Fruit fly (Drosophila melanogaster) ovary, adult (tissue): ENCODE data around the gene Frmd5.

Source experiments
- CG17801 ChIP-seq: fragments of 200-800 bp; optimal IDR thresholded peaks from 2 replicates; lab custom pipeline; 2019; ENCODE audit warnings: missing biosample characterization, mild to moderate bottlenecking, missing genetic modification characterization, moderate library complexity; ENCODE audit not compliant: partially characterized antibody

The Frmd5 gene

DNA sequence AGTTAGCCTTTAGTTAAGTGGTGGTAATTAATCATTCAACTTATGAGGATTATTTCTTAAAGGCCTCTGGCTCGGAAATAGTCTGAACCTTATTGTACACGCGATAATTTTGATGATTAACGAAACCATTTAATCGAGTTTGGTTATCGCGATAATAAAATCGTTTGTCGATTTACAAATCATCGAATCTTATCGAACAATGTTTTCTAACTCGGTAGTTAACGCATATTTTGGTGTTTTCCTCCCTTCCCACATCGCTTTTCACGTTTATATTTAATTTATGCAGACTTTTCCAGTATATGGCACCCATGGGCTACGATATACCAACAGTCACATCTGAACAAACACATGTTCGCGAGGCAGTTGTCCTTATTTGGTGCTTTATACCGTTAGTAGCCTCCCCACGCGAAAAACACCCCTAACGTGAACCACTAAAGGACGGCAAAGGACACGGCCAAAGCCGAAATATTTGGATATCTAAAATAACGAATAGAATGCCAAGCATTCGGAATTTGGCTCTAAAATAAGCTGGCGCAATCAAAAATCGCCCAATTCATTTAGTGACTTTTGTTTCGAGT, at the start of gene Frmd5:
TSS of gene Frmd5 (plus strand) at position 414 of the 578 bp plus-strand sequence.
- TF ChIP-seq CG17801 = no peak

DNA sequence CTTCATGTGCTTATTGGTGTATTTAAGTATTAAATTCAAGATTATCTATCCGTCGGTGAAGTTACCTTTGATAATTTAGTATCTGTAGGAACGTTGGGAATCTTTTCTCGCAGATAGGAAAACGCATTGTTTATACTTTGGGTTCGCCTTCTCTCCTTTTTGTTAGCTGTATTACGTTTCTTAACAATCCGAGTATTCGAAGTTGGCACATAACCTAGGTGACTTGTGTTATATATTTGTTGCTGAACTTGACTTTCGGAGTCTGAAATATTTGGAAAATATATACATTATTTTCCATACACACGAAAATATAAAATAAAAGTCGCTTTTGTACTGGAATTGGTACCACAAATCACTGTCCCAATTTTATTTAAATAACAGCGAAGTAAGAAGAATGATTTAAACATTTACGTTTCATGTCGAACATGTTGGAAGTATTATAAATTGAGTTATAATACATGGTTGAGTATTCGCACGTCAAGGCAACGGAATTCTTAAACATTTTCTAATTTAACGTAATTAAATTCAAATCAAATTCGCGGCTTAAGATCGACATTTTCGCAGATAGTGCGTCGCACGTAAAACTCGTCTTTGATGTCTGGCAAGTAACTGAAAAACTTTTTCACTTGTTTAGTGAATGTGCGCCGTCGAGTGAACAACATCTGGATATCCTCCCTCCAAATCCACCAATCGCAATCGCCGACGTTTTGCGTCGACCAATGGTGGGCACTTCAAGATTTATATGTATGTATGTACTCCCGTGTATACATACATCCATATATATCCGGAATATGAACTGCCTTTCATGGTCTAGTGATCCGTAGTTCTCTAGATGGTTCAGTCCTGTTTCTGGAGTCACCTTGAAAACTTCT, 49.2 kb upstream of the Frmd5 start, which contains the start of gene Hand:
TSS of gene Hand (minus strand) at position 588 of the 872 bp plus-strand sequence.
- TF ChIP-seq CG17801 = no peak

- TF ChIP-seq CG17801 = no peak
These were observed 45.9 kb upstream of the Frmd5 start for dm6 chr2L:10298306-10298705.

DNA sequence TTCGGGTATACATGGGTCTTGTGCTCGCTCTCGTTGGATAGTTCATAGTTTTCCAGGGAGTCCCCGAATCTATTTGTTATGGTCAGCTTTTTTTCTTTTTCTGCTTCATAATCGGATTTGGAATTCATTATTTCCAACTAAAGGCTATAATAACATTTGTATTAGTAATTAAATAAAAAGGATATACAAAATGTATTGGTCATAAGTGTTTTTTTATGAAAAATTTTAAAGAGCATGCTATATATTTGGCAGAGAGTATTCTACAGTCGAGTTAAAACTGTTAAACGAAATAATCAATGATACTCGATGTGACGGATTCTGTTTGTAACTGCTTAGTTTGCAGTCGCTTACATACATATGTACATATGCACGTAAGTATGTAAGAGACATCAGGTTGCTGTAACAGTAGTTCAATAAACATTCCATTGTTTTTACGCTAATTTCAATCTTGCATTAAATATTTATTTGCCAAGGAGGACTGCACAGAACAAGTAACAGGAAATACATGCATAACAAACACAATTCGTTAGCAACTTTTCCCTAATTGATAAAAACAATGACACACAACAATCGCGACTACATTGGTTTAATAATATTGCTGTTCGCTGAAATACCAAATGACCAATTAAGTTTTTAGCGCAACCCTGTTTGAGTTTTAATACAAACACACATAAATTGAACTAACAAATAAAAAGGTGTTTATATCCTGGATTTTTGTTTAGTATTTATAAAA, 45.0 kb upstream of the Frmd5 start:
- no peak for TF ChIP-seq CG17801

dm6 chr2L:10299810-10300147, 44.5 kb upstream of the Frmd5 start, which contains the start of gene CYLD:
CYLD (minus strand) TSS chr2L:10299847.
- TF ChIP-seq CG17801 = peak; percentile 66

DNA sequence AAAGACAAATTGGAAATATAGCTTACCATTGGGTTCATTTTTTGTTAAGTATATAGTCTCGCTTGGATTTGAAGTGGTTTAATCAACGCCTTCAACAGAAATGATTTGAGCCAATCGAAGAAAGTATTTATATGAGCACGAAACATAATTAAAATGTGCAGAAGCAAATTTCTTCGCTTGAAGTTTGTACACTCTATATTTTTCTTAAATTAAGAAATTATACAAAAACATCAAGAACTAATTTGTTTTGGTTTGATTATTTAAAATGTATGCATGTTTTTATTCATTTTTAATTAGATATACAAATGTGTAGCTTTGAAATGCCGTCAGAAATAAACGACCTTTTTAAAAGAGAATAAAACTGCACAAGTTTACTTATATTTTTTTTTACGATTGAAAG, 42.3 kb upstream of the Frmd5 start, which contains the start of gene CG13138:
TSS of gene CG13138 (minus strand) at position 101 of the 400 bp plus-strand sequence.
- no peak for TF ChIP-seq CG17801

dm6 chr2L:10303786-10304185, 40.5 kb upstream of the Frmd5 start, which contains the start of gene nmd:
nmd (minus strand) TSS chr2L:10303947.
- TF ChIP-seq CG17801 = no peak

DNA sequence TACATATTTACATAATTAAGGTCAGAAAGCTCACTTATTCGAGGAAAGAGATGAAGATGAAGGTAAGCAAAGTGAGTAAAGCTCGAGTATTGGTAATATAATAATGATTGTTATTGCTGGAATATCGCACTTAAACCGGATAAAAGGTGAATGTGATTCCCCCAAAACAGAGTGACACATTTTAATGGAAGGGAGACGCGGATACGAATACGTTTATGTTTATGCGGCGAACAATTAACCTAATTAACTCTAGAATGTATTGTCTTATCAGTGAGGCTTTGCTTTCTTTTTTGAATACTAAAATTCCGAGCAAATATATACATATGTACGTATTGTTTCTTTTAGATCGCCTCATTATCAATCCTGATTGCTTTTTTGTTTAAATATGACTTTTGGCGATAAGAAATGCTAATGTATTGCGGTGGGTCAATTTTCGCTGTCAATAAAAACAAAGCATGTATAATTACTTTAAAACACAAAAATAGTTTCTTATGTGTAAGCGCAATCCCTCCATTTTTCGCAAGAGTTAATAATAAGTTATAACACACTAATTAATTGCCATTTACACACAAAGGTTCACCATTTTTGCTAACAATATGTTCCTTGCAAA, 38.6 kb upstream of the Frmd5 start:
- TF ChIP-seq CG17801 = no peak

- TF ChIP-seq CG17801 = peak; percentile 87
These were observed 37.6 kb upstream of the Frmd5 start, which contains the start of the genes CG5390 and CG4968 for dm6 chr2L:10306518-10307260. CG5390 (minus strand) TSS chr2L:10306594. CG4968 (plus strand) TSS chr2L:10306922.

- no peak for TF ChIP-seq CG17801
These were observed 33.4 kb upstream of the Frmd5 start, which contains the start of gene Cdk5alpha for dm6 chr2L:10310614-10311382. Cdk5alpha (minus strand) TSS chr2L:10310956.

DNA sequence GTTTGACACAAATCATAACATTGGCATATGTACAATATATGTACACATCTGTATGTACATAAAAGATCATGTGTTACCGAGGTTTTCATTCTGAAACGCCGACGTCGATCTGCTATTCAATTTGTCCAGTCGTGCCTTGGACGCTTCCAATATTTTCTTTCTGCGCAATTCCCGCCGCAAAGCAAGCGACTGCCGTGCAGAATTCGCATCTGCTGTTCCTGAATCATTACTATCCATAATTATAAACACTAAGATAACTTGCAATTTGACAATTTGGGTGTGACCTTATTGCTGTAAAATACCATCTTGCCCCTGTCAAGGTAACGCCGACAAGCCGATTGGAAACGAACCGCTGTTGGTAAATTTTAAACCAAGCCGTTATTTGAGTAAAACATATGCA, 32.4 kb upstream of the Frmd5 start:
- no peak for TF ChIP-seq CG17801

DNA sequence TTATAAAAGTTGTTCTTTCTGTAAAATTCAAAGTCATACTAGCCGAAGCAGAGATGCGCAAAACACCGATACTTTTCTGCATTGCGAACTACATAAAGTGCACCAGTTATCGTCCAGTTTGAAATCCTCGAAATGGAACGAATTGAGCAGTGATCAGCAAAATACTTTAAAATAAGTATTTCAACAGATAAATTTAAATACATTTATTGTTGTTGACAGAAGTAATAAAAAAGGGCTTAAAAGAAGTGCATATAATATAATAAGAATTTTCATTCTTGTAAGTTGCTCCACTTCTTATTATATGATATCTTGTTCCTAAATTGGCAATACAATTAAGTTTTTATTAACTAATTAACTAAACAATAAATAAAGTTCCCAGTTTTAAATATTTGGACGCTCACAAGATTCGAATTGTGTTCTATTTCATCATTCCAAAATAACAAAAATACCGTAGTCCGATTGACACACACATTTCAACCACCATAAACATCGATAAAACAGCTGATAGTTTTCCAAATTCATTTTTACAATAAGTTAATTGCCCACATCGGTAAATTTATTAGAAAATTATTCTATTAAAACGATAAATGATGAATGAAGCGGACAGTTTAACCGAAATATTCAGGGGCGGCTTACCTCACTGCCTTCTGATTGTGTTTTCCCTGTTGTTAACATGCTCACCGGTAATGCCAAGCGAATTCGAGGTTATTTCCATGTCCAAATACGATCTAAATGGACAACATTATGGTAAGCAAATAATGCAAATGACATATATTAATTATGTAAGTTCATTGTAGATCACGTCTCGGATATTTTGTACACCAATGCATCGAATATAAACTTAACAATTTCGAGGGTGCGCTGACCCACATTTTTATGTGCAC, 29.7 kb upstream of the Frmd5 start, which contains the start of the genes Usp14 and CG4972:
TSS of gene Usp14 (minus strand) at position 70 of the 884 bp plus-strand sequence.
TSS of gene CG4972 (plus strand) at position 466 of the 884 bp plus-strand sequence.
- TF ChIP-seq CG17801 = no peak

- no peak for TF ChIP-seq CG17801
These were observed 28.4 kb upstream of the Frmd5 start for dm6 chr2L:10315888-10316287.
